Worm (Caenorhabditis elegans) whole organism, young adult: ENCODE measurements around the gene cept-1.

Experiments used
- D2030.7 ChIP-seq: fragments of 200-800 bp; sonication (Bioruptor generic); IDR thresholded peaks from 2 replicates; pipeline ENCODE4 v1.3.6; 2022; ENCODE audit warnings: missing genetic modification reagents, missing genetic modification characterization, missing compliant biosample characterization
- F33H1.4 ChIP-seq: fragments of 200-800 bp; sonication (Bioruptor generic); IDR thresholded peaks from 2 replicates; pipeline ENCODE4 v1.3.6; 2022; ENCODE audit warnings: missing genetic modification reagents, missing genetic modification characterization, missing compliant biosample characterization
- F37B4.10 ChIP-seq: fragments of 200-800 bp; sonication (Bioruptor generic); IDR thresholded peaks from 2 replicates; pipeline ENCODE4 v1.3.6; 2022; ENCODE audit warnings: missing genetic modification characterization, missing compliant biosample characterization
- F55B11.4 ChIP-seq: sonication (generic microtip); optimal IDR thresholded peaks from 2 replicates; lab custom pipeline; 2016; ENCODE audit warnings: missing compliant biosample characterization, missing genetic modification characterization, borderline replicate concordance; ENCODE audit not compliant: insufficient read depth
- K11D2.4 ChIP-seq: fragments of 200-800 bp; sonication (Bioruptor generic); IDR thresholded peaks from 2 replicates; pipeline ENCODE4 v1.3.6; 2022; ENCODE audit warnings: missing genetic modification reagents, missing genetic modification characterization, missing compliant biosample characterization
- Y95B8A.8 ChIP-seq: fragments of 200-800 bp; sonication (Bioruptor generic); IDR thresholded peaks from 2 replicates; pipeline ENCODE4 v1.3.6; 2022; ENCODE audit warnings: missing genetic modification reagents, missing genetic modification characterization, missing compliant biosample characterization
- ZK185.1 ChIP-seq: sonication (generic microtip); optimal IDR thresholded peaks from 2 replicates; lab custom pipeline; 2016; ENCODE audit warnings: mild to moderate bottlenecking, missing genetic modification characterization, missing compliant biosample characterization; ENCODE audit not compliant: poor library complexity, severe bottlenecking
- akir-1 ChIP-seq: fragments of 200-800 bp; sonication (Bioruptor generic); optimal IDR thresholded peaks from 2 replicates; lab custom pipeline; 2018; ENCODE audit warnings: mild to moderate bottlenecking, missing genetic modification characterization, moderate library complexity, missing compliant biosample characterization
- attf-6 ChIP-seq: fragments of 200-800 bp; sonication (Bioruptor generic); IDR thresholded peaks from 2 replicates; pipeline ENCODE4 v1.3.6; 2022; ENCODE audit warnings: missing genetic modification reagents, missing genetic modification characterization, missing compliant biosample characterization
- bed-1 ChIP-seq: fragments of 200-800 bp; sonication (Bioruptor generic); IDR thresholded peaks from 2 replicates; pipeline ENCODE4 v1.3.6; 2022; ENCODE audit warnings: missing genetic modification reagents, missing genetic modification characterization, missing compliant biosample characterization
- bed-2 ChIP-seq: fragments of 200-800 bp; sonication (Bioruptor generic); IDR thresholded peaks from 2 replicates; pipeline ENCODE4 v1.3.6; 2022; ENCODE audit warnings: missing genetic modification reagents, missing genetic modification characterization, missing compliant biosample characterization
- ccch-3 ChIP-seq: fragments of 200-800 bp; sonication (Bioruptor generic); optimal IDR thresholded peaks from 2 replicates; lab custom pipeline; 2018; ENCODE audit warnings: mild to moderate bottlenecking, missing genetic modification characterization, missing compliant biosample characterization
- dox-1 ChIP-seq: fragments of 200-800 bp; sonication (Bioruptor generic); IDR thresholded peaks from 2 replicates; pipeline ENCODE4 v1.3.6; 2022; ENCODE audit warnings: missing genetic modification reagents, missing genetic modification characterization, missing compliant biosample characterization
- egl-18 ChIP-seq: fragments of 200-800 bp; sonication (Bioruptor generic); IDR thresholded peaks from 2 replicates; pipeline ENCODE4 v1.3.6; 2022; ENCODE audit warnings: missing genetic modification reagents, missing genetic modification characterization, missing compliant biosample characterization
- ekl-4 ChIP-seq: fragments of 200-800 bp; sonication (Bioruptor generic); IDR thresholded peaks from 2 replicates; pipeline ENCODE4 v1.3.6; 2022; ENCODE audit warnings: missing genetic modification reagents, missing genetic modification characterization, missing compliant biosample characterization
- ets-4 ChIP-seq: fragments of 200-800 bp; sonication (Bioruptor generic); optimal IDR thresholded peaks from 2 replicates; lab custom pipeline; 2018; ENCODE audit warnings: mild to moderate bottlenecking, missing genetic modification characterization, missing compliant biosample characterization
- fkh-3 ChIP-seq: sonication (generic microtip); optimal IDR thresholded peaks from 2 replicates; lab custom pipeline; 2016; ENCODE audit warnings: mild to moderate bottlenecking, missing genetic modification characterization, missing compliant biosample characterization
- gei-17 ChIP-seq: fragments of 200-800 bp; sonication (Bioruptor generic); optimal IDR thresholded peaks from 2 replicates; lab custom pipeline; 2018; ENCODE audit warnings: mild to moderate bottlenecking, missing genetic modification characterization, missing compliant biosample characterization
- hlh-12 ChIP-seq: sonication (generic microtip); optimal IDR thresholded peaks from 2 replicates; lab custom pipeline; 2016; ENCODE audit warnings: missing genetic modification characterization, missing compliant biosample characterization
- hlh-26 ChIP-seq: fragments of 200-800 bp; sonication (Bioruptor generic); conservative IDR thresholded peaks from 2 replicates; pipeline ENCODE4 v1.3.6; 2022; ENCODE audit warnings: missing genetic modification reagents, missing genetic modification characterization, missing compliant biosample characterization
- madf-10 ChIP-seq: sonication (generic microtip); optimal IDR thresholded peaks from 2 replicates; lab custom pipeline; 2016; ENCODE audit warnings: mild to moderate bottlenecking, missing genetic modification characterization, missing compliant biosample characterization
- madf-3 ChIP-seq: fragments of 200-800 bp; sonication (Bioruptor generic); IDR thresholded peaks from 2 replicates; pipeline ENCODE4 v1.3.6; 2022; ENCODE audit warnings: missing genetic modification reagents, missing genetic modification characterization, missing compliant biosample characterization
- madf-8 ChIP-seq: fragments of 200-800 bp; sonication (Bioruptor generic); conservative IDR thresholded peaks from 2 replicates; pipeline ENCODE4 v1.3.6; 2022; ENCODE audit warnings: missing genetic modification reagents, missing genetic modification characterization, missing compliant biosample characterization
- mxl-1 ChIP-seq: sonication (generic microtip); optimal IDR thresholded peaks from 2 replicates; lab custom pipeline; 2016; ENCODE audit warnings: missing genetic modification characterization, missing compliant biosample characterization
- nhr-179 ChIP-seq: sonication (generic microtip); optimal IDR thresholded peaks from 2 replicates; lab custom pipeline; 2016; ENCODE audit warnings: mild to moderate bottlenecking, missing genetic modification characterization, missing compliant biosample characterization
- nhr-80 ChIP-seq: sonication (generic microtip); optimal IDR thresholded peaks from 2 replicates; lab custom pipeline; 2016; ENCODE audit warnings: missing genetic modification characterization, missing compliant biosample characterization
- nhr-90 ChIP-seq: sonication (generic microtip); optimal IDR thresholded peaks from 2 replicates; lab custom pipeline; 2016; ENCODE audit warnings: missing genotype, mild to moderate bottlenecking, missing genetic modification characterization, missing compliant biosample characterization
- rcor-1 ChIP-seq: fragments of 200-800 bp; sonication (Bioruptor generic); IDR thresholded peaks from 2 replicates; pipeline ENCODE4 v1.3.6; 2022; ENCODE audit warnings: missing genetic modification reagents, missing genetic modification characterization, missing compliant biosample characterization
- snpc-1.1 ChIP-seq: sonication (generic microtip); optimal IDR thresholded peaks from 2 replicates; lab custom pipeline; 2017; ENCODE audit warnings: missing genetic modification characterization, mild to moderate bottlenecking, missing compliant biosample characterization, antibody characterized with exemption, moderate library complexity, missing genotype, missing genetic modification reagents; ENCODE audit not compliant: insufficient read depth
- somi-1 ChIP-seq: fragments of 200-800 bp; sonication (Bioruptor generic); optimal IDR thresholded peaks from 2 replicates; lab custom pipeline; 2018; ENCODE audit warnings: mild to moderate bottlenecking, missing genetic modification characterization, missing compliant biosample characterization
- ztf-3 ChIP-seq: fragments of 200-800 bp; sonication (Bioruptor generic); optimal IDR thresholded peaks from 2 replicates; lab custom pipeline; 2018; ENCODE audit warnings: mild to moderate bottlenecking, missing genetic modification characterization, missing compliant biosample characterization

cept-1 gene

ce11 chrX:12726129-12726528 is 35.7 kb upstream of the cept-1 start:
- no peak for TF ChIP-seq bed-1 (GFP tag; lab: Robert Waterston, UW)
- no peak for TF ChIP-seq nhr-80 (tag; lab: Kevin White, UChicago)
- TF ChIP-seq nhr-90 (tag; lab: Kevin White, UChicago) = no peak
- TF ChIP-seq hlh-26 (GFP tag; lab: Robert Waterston, UW) = no peak

DNA sequence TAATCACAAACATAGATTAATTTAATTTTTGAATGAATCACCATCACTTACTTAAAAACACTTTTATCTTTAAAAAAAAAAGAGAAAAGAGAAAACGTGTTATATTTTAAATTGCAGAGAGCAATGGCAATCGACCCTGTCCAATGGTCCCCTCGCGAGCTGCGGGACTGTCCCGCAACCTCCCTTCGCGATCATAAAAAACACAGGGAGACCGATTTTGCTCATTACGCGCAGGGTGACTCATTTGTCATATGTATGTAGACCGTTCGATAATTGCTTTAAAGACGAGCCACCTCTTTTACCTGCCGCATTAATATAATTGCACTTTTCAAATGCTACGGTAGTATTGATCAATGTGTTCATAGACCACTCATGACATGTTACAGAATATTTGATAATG is 31.8 kb upstream of the cept-1 start:
- TF ChIP-seq bed-2 (GFP tag; lab: Robert Waterston, UW) (no peak), F55B11.4 (tag; lab: Kevin White, UChicago) (no peak), F37B4.10 (no peak), akir-1 (GFP tag; lab: Kevin White, UChicago) (no peak), D2030.7 (GFP tag; lab: Robert Waterston, UW) (no peak), dox-1 (no peak)

DNA sequence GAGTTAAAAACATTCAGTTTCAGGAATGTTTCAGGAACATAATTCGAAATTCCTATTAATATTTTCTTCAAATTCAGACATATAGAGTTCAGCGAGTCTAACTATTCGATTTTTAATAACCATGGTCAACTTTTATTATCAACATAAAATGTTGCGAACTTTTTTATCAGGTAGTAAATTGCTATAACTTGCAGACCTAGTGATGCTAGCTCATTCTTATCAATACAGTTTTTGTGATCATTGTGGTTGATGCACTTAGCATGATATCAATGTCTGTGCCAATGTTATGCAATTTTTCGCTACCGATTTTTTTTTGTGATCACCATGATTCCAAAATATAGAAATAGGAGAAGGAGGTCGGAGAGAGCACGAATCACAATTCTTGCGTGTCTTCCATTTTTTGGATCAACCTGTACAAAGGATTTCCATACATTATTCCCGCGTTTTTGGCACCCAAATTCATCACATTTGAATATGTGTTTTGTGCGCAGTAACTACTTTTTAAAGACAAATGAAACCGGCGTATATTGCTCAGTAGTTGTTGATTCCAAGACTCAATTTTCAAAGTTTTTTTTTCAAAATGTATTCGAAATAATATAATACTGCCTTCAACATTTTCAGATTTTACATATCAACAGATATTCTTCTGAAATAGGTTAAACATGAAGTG is 30.6 kb upstream of the cept-1 start, which contains the start of gene pgp-12:
TSS of gene pgp-12 (plus strand) at position 620 of the 670 bp plus-strand sequence.
- TF ChIP-seq bed-1 (GFP tag; lab: Robert Waterston, UW) (no peak), Y95B8A.8 (GFP tag; lab: Robert Waterston, UW) (no peak), somi-1 (GFP tag; lab: Kevin White, UChicago) (no peak), ets-4 (GFP tag; lab: Kevin White, UChicago) (no peak), attf-6 (GFP tag; lab: Robert Waterston, UW) (no peak), ekl-4 (no peak), F37B4.10 (no peak), fkh-3 (tag; lab: Kevin White, UChicago) (no peak), nhr-179 (no peak), egl-18 (no peak), snpc-1.1 (no peak), bed-2 (GFP tag; lab: Robert Waterston, UW) (no peak)
- TF ChIP-seq, all 124 proteins: peak for 0

DNA sequence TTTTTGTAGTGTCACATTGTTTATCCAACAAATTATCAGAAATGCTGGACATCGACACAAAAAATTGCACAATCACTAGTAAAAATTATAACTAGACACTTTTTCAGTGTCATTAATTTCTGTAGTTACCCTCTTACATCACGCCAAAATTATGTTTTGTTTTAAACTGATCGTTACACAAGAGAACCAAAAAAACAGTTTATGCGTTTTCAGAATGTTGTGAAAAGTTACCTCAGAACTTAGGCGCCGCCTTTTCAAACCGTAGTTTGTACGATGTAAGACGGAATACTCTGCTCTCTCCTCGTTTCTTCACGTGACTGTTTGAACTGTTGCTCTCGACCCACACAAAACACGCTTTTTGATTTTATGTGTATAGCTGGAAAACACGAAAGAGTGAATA is 23.4 kb upstream of the cept-1 start, which contains the start of gene pgp-13:
TSS of gene pgp-13 (plus strand) at position 301 of the 400 bp plus-strand sequence.
- no peak for TF ChIP-seq nhr-80 (tag; lab: Kevin White, UChicago)
- no peak for TF ChIP-seq madf-8
- TF ChIP-seq madf-3 = no peak
- TF ChIP-seq madf-10 (tag; lab: Kevin White, UChicago) = no peak
- TF ChIP-seq ZK185.1 = no peak
- no peak for TF ChIP-seq ccch-3 (GFP tag; lab: Kevin White, UChicago)
- no peak for TF ChIP-seq K11D2.4 (GFP tag; lab: Robert Waterston, UW)
- TF ChIP-seq nhr-90 (tag; lab: Kevin White, UChicago) = no peak
- TF ChIP-seq gei-17 (GFP tag; lab: Kevin White, UChicago) = no peak
- TF ChIP-seq F33H1.4 (GFP tag; lab: Robert Waterston, UW) = no peak
- no peak for TF ChIP-seq ztf-3
- TF ChIP-seq hlh-12 (tag; lab: Kevin White, UChicago) = no peak
- TF ChIP-seq mxl-1 (tag; lab: Kevin White, UChicago) = no peak

DNA sequence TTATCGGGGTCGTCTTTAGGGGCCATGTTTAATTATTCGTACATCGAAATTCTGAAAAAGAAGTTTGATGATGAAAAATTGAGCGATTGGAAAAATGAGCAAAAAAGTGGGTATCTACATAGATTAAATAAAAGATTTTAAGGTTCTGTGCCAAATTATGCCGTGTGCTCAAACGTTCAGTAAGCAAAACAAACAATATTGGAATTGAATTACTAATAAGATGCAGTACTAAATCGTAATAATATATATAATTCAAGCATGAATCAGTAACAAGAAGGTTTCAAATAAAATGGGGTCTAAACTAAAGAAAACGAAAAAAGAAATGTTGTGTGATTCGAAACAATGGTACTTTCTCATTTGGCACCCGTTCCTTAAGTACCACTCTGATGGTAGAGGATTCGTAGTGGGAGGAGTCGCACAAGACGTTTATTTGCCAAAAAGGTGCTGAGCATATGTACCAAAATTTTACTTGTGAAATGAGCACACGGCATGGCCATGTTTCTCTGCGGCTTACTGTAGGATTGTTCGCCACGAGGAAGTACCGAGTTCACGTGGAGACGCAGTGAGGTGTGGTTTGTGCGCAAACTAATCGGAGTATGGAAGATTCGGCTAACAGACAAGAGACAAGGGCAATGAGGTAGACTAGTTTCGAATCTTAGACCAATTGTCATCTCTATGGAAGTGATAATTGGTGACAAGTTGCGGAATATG is 12.2 kb upstream of the cept-1 start, which contains the start of gene pgp-14:
TSS of gene pgp-14 (minus strand) at position 51 of the 711 bp plus-strand sequence.
- no peak for TF ChIP-seq rcor-1 (GFP tag; lab: Robert Waterston, UW)
- no peak for TF ChIP-seq F33H1.4 (GFP tag; lab: Robert Waterston, UW)
